Fruit fly (Drosophila melanogaster) whole organism, pupa: ENCODE measurements around the gene CG17221.

Experiments
- CG10348 ChIP-seq: fragments of 200-800 bp; sonication (Bioruptor generic); IDR thresholded peaks from 2 replicates; pipeline ENCODE4 v1.3.6; 2022; ENCODE audit warnings: missing biosample characterization, missing genetic modification characterization
- CG12605 ChIP-seq: fragments of 200-800 bp; sonication (Bioruptor generic); IDR thresholded peaks from 2 replicates; pipeline ENCODE4 v1.3.6; 2022; ENCODE audit warnings: missing biosample characterization, missing genetic modification characterization
- CG13204 ChIP-seq: fragments of 200-800 bp; sonication (Bioruptor generic); optimal IDR thresholded peaks from 2 replicates; lab custom pipeline; 2018; ENCODE audit warnings: missing biosample characterization, mild to moderate bottlenecking, missing genetic modification characterization, moderate library complexity
- CG14655 ChIP-seq: fragments of 200-800 bp; sonication (Bioruptor generic); optimal IDR thresholded peaks from 3 replicates; lab custom pipeline; 2017; ENCODE audit warnings: mild to moderate bottlenecking, missing biosample characterization, missing genetic modification reagents, missing genetic modification characterization
- CG15710 ChIP-seq: fragments of 200-800 bp; sonication (Bioruptor generic); optimal IDR thresholded peaks from 2 replicates; lab custom pipeline; 2018; ENCODE audit warnings: missing biosample characterization, mild to moderate bottlenecking, missing genetic modification characterization, moderate library complexity
- CG17806 ChIP-seq: fragments of 200-800 bp; sonication (Bioruptor generic); optimal IDR thresholded peaks from 2 replicates; lab custom pipeline; 2018; ENCODE audit warnings: missing biosample characterization, mild to moderate bottlenecking, missing genetic modification characterization, moderate library complexity
- CG32121 ChIP-seq: fragments of 200-800 bp; sonication (Bioruptor generic); IDR thresholded peaks from 2 replicates; pipeline ENCODE4 v1.3.6; 2022; ENCODE audit warnings: missing biosample characterization, missing genetic modification characterization
- CG34367 ChIP-seq: fragments of 200-800 bp; sonication (Bioruptor generic); optimal IDR thresholded peaks from 2 replicates; lab custom pipeline; 2018; ENCODE audit warnings: missing biosample characterization, mild to moderate bottlenecking, missing genetic modification characterization
- CG4496 ChIP-seq: fragments of 200-800 bp; sonication (Bioruptor generic); IDR thresholded peaks from 3 replicates; pipeline ENCODE4 v1.3.6; 2022; ENCODE audit warnings: missing biosample characterization, missing genetic modification characterization
- CG8159 ChIP-seq: fragments of 200-800 bp; sonication (Bioruptor generic); optimal IDR thresholded peaks from 3 replicates; lab custom pipeline; 2018; ENCODE audit warnings: missing biosample characterization, mild to moderate bottlenecking, missing genetic modification characterization, moderate library complexity
- CG8301 ChIP-seq: fragments of 200-800 bp; sonication (Bioruptor generic); optimal IDR thresholded peaks from 2 replicates; lab custom pipeline; 2018; ENCODE audit warnings: missing biosample characterization, mild to moderate bottlenecking, missing genetic modification characterization
- CG9948 ChIP-seq: fragments of 200-800 bp; sonication (Bioruptor generic); optimal IDR thresholded peaks from 2 replicates; lab custom pipeline; 2018; ENCODE audit warnings: missing biosample characterization, mild to moderate bottlenecking, missing genetic modification characterization, moderate library complexity
- D1 ChIP-seq: fragments of 200-800 bp; sonication (Bioruptor generic); optimal IDR thresholded peaks from 2 replicates; lab custom pipeline; 2018; ENCODE audit warnings: missing biosample characterization, mild to moderate bottlenecking, missing genetic modification characterization, moderate library complexity
- EcR ChIP-seq: fragments of 200-800 bp; sonication (Bioruptor generic); optimal IDR thresholded peaks from 3 replicates; lab custom pipeline; 2019; ENCODE audit warnings: missing biosample characterization, missing genetic modification characterization, mild to moderate bottlenecking, moderate library complexity, missing genetic modification reagents
- Ets98B ChIP-seq: fragments of 200-800 bp; sonication (Bioruptor generic); IDR thresholded peaks from 2 replicates; pipeline ENCODE4 v1.3.6; 2022; ENCODE audit warnings: missing biosample characterization, missing genetic modification characterization
- Pif1A ChIP-seq: fragments of 200-800 bp; sonication (Bioruptor generic); optimal IDR thresholded peaks from 3 replicates; lab custom pipeline; 2016; ENCODE audit warnings: missing biosample characterization, missing genetic modification characterization
- Pif1B ChIP-seq: fragments of 200-800 bp; sonication (Bioruptor generic); optimal IDR thresholded peaks from 3 replicates; lab custom pipeline; 2016; ENCODE audit warnings: missing biosample characterization, missing genetic modification characterization
- Snoo ChIP-seq: fragments of 200-800 bp; sonication (Bioruptor generic); optimal IDR thresholded peaks from 3 replicates; lab custom pipeline; 2017; ENCODE audit warnings: missing biosample characterization, mild to moderate bottlenecking, missing genetic modification characterization, inconsistent platforms
- fd96Ca ChIP-seq: fragments of 200-800 bp; sonication (Bioruptor generic); IDR thresholded peaks from 3 replicates; pipeline ENCODE4 v1.3.6; 2022; ENCODE audit warnings: missing biosample characterization, missing genetic modification characterization
- gl ChIP-seq: fragments of 200-800 bp; sonication (Bioruptor generic); optimal IDR thresholded peaks from 2 replicates; lab custom pipeline; 2018; ENCODE audit warnings: missing biosample characterization, mild to moderate bottlenecking, missing genetic modification characterization
- rn ChIP-seq: fragments of 200-800 bp; sonication (Bioruptor generic); IDR thresholded peaks from 2 replicates; pipeline ENCODE4 v1.3.6; 2022; ENCODE audit warnings: missing biosample characterization, missing genetic modification characterization

Gene CG17221

dm6 chr2L:3009438-3009837 lies 30.3 kb upstream of the CG17221 start:
- TF ChIP-seq Pif1A (no peak), Pif1B (GFP tag; lab: Kevin White, UChicago) (no peak)

- TF ChIP-seq CG13204 (GFP tag; lab: Kevin White, UChicago) (peak; percentile 22), CG17806 (tag; lab: Kevin White, UChicago) (peak; percentile 70), Snoo (tag; lab: Kevin White, UChicago) (peak; percentile 78), gl (tag; lab: Kevin White, UChicago) (peak; percentile 21), CG10348 (GFP tag; lab: Robert Waterston, UW) (no peak), CG8301 (tag; lab: Kevin White, UChicago) (peak; percentile 38), D1 (tag; lab: Kevin White, UChicago) (no peak), CG12605 (GFP tag; lab: Robert Waterston, UW) (no peak; the same call in 1 of the 2 replicates), CG34367 (tag; lab: Kevin White, UChicago) (peak; percentile 66), CG9948 (tag; lab: Kevin White, UChicago) (peak; percentile 57), fd96Ca (GFP tag; lab: Robert Waterston, UW) (peak; percentile 60; the same call in 2 of the 3 replicates), CG8159 (peak; percentile 80), Pif1B (GFP tag; lab: Kevin White, UChicago) (peak; percentile 79), CG4496 (GFP tag; lab: Robert Waterston, UW) (peak; percentile 60; the same call in 2 of the 3 replicates), CG15710 (peak; percentile 73), Ets98B (GFP tag; lab: Robert Waterston, UW) (no peak), Pif1A (peak; percentile 75), CG14655 (GFP tag; lab: Kevin White, UChicago) (peak; percentile 57)
Observed at dm6 chr2L:3011484-3011883, 28.3 kb upstream of the CG17221 start.

- TF ChIP-seq CG9948 (tag; lab: Kevin White, UChicago), result peak; percentile 57
- TF ChIP-seq CG17806 (tag; lab: Kevin White, UChicago), result peak; percentile 59
- peak; percentile 67 for TF ChIP-seq CG8301 (tag; lab: Kevin White, UChicago)
- TF ChIP-seq Ets98B (GFP tag; lab: Robert Waterston, UW), result peak; percentile 80
- TF ChIP-seq CG34367 (tag; lab: Kevin White, UChicago), result peak; percentile 39
- TF ChIP-seq rn (GFP tag; lab: Robert Waterston, UW), result no peak
- no peak for TF ChIP-seq CG8159
- no peak for TF ChIP-seq CG13204 (GFP tag; lab: Kevin White, UChicago)
- TF ChIP-seq Snoo (tag; lab: Kevin White, UChicago), result peak; percentile 12
- peak; percentile 81 for TF ChIP-seq CG14655 (GFP tag; lab: Kevin White, UChicago)
- TF ChIP-seq CG4496 (GFP tag; lab: Robert Waterston, UW), result peak; percentile 86
- no peak for TF ChIP-seq CG10348 (GFP tag; lab: Robert Waterston, UW)
- peak; percentile 69 for TF ChIP-seq Pif1A
- TF ChIP-seq D1 (tag; lab: Kevin White, UChicago), result no peak
- peak; percentile 74; the same call in 2 of the 3 replicates for TF ChIP-seq fd96Ca (GFP tag; lab: Robert Waterston, UW)
- TF ChIP-seq EcR (GFP tag; lab: Kevin White, UChicago), result no peak
- TF ChIP-seq Pif1B (GFP tag; lab: Kevin White, UChicago), result peak; percentile 44
- TF ChIP-seq gl (tag; lab: Kevin White, UChicago), result no peak
- TF ChIP-seq CG15710, result peak; percentile 52
- TF ChIP-seq CG32121 (GFP tag; lab: Robert Waterston, UW), result peak; percentile 69
- TF ChIP-seq CG12605 (GFP tag; lab: Robert Waterston, UW), result peak; percentile 54; the same call in 1 of the 2 replicates
- TF ChIP-seq, all 21 proteins: peak for 14
Observed at dm6 chr2L:3012780-3013179, 27.0 kb upstream of the CG17221 start.

dm6 chr2L:3018212-3018611 lies 21.6 kb upstream of the CG17221 start, which contains the start of the genes CG17224 and CG17264:
Gene CG17224, minus strand, starts transcription at chr2L:3018308.
Gene CG17264, plus strand, starts transcription at chr2L:3018508.
- TF ChIP-seq CG34367 (tag; lab: Kevin White, UChicago) (no peak), CG17806 (tag; lab: Kevin White, UChicago) (no peak), CG8159 (no peak), CG14655 (GFP tag; lab: Kevin White, UChicago) (no peak), rn (GFP tag; lab: Robert Waterston, UW) (no peak), D1 (tag; lab: Kevin White, UChicago) (no peak), CG10348 (GFP tag; lab: Robert Waterston, UW) (no peak), Pif1B (GFP tag; lab: Kevin White, UChicago) (no peak), CG13204 (GFP tag; lab: Kevin White, UChicago) (no peak), CG32121 (GFP tag; lab: Robert Waterston, UW) (no peak), gl (tag; lab: Kevin White, UChicago) (no peak), CG4496 (GFP tag; lab: Robert Waterston, UW) (no peak)

- TF ChIP-seq CG15710 (no peak), fd96Ca (GFP tag; lab: Robert Waterston, UW) (no peak), D1 (tag; lab: Kevin White, UChicago) (no peak), CG10348 (GFP tag; lab: Robert Waterston, UW) (no peak), CG13204 (GFP tag; lab: Kevin White, UChicago) (no peak), CG12605 (GFP tag; lab: Robert Waterston, UW) (no peak), Ets98B (GFP tag; lab: Robert Waterston, UW) (no peak), CG32121 (GFP tag; lab: Robert Waterston, UW) (no peak), Pif1A (no peak), gl (tag; lab: Kevin White, UChicago) (no peak), CG34367 (tag; lab: Kevin White, UChicago) (no peak), CG17806 (tag; lab: Kevin White, UChicago) (no peak), Snoo (tag; lab: Kevin White, UChicago) (no peak), CG8301 (tag; lab: Kevin White, UChicago) (no peak), CG9948 (tag; lab: Kevin White, UChicago) (no peak), CG14655 (GFP tag; lab: Kevin White, UChicago) (no peak), CG8159 (no peak)
Observed at dm6 chr2L:3022986-3023385, 16.8 kb upstream of the CG17221 start, which contains the start of the genes alpha4GT1 and Prp40. Gene alpha4GT1, minus strand, starts transcription at chr2L:3023141. Gene Prp40, plus strand, starts transcription at chr2L:3023226.
